Worm (Caenorhabditis elegans) whole organism, L2 larva: ENCODE results near the gene dve-1.
A peak's percentile ranks its signal among the peaks of the same experiment; 100 is the strongest.

Experiments
- R02D3.7 ChIP-seq: fragments of 150-350 bp; optimal IDR thresholded peaks from 2 replicates; lab custom pipeline; 2014; ENCODE audit warnings: missing biosample characterization, missing genetic modification characterization
- Y55F3AM.14 ChIP-seq: fragments of 200-800 bp; sonication (Bioruptor generic); optimal IDR thresholded peaks from 2 replicates; lab custom pipeline; 2018; ENCODE audit warnings: mild to moderate bottlenecking, missing genetic modification characterization, missing compliant biosample characterization
- alr-1 ChIP-seq: fragments of 150-350 bp; optimal IDR thresholded peaks from 2 replicates; lab custom pipeline; 2014; ENCODE audit warnings: missing biosample characterization, missing genetic modification characterization
- ama-1 ChIP-seq: fragments of 150-350 bp; optimal IDR thresholded peaks from 2 replicates; lab custom pipeline; 2018; ENCODE audit warnings: inconsistent platforms
- blmp-1 ChIP-seq: sonication (generic microtip); optimal IDR thresholded peaks from 2 replicates; lab custom pipeline; 2017; ENCODE audit warnings: missing genetic modification characterization, mild to moderate bottlenecking, missing compliant biosample characterization, antibody characterized with exemption, moderate library complexity; ENCODE audit not compliant: insufficient read depth
- ceh-16 ChIP-seq: fragments of 150-350 bp; optimal IDR thresholded peaks from 2 replicates; lab custom pipeline; 2014; ENCODE audit warnings: missing biosample characterization, missing genetic modification characterization
- ceh-82 ChIP-seq: fragments of 150-350 bp; optimal IDR thresholded peaks from 2 replicates; lab custom pipeline; 2014; ENCODE audit warnings: missing biosample characterization, missing genetic modification characterization
- crh-2 ChIP-seq: sonication (generic microtip); optimal IDR thresholded peaks from 2 replicates; lab custom pipeline; 2017; ENCODE audit warnings: missing biosample characterization, missing genetic modification characterization
- elt-3 ChIP-seq: sonication (generic microtip); optimal IDR thresholded peaks from 2 replicates; lab custom pipeline; 2017; ENCODE audit warnings: missing biosample characterization, missing genetic modification characterization
- fos-1 ChIP-seq: fragments of 150-350 bp; optimal IDR thresholded peaks from 2 replicates; lab custom pipeline; 2014; ENCODE audit warnings: missing biosample characterization, missing genetic modification characterization
- gmeb-1 ChIP-seq: fragments of 150-350 bp; optimal IDR thresholded peaks from 2 replicates; lab custom pipeline; 2014; ENCODE audit warnings: missing biosample characterization, missing genetic modification characterization
- lin-11 ChIP-seq: fragments of 150-350 bp; sonication (generic microtip); optimal IDR thresholded peaks from 2 replicates; lab custom pipeline; 2014; ENCODE audit warnings: missing biosample characterization, missing genetic modification characterization, inconsistent platforms, mixed read lengths
- lin-13 ChIP-seq: fragments of 150-350 bp; optimal IDR thresholded peaks from 2 replicates; lab custom pipeline; 2014; ENCODE audit warnings: missing biosample characterization, missing genetic modification reagents, missing genetic modification characterization
- lsy-2 ChIP-seq, 2 experiments: fragments of 150-350 bp in 1 of 2; sonication (generic microtip) in 1 of 2; optimal IDR thresholded peaks; 2 replicates each; lab custom pipeline; 2014 to 2017; ENCODE audit warnings: missing biosample characterization in 2 of 2, missing genetic modification characterization in 2 of 2
- mbf-1 ChIP-seq: sonication (generic microtip); optimal IDR thresholded peaks from 2 replicates; lab custom pipeline; 2017; ENCODE audit warnings: missing biosample characterization, missing genetic modification characterization
- mdl-1 ChIP-seq, 2 experiments: fragments of 150-350 bp in 1 of 2; sonication (generic microtip) in 1 of 2; optimal IDR thresholded peaks; 2 replicates each; lab custom pipeline; 2017; ENCODE audit warnings: missing biosample characterization in 2 of 2, missing genetic modification characterization in 2 of 2
- nhr-10 ChIP-seq: sonication (generic microtip); optimal IDR thresholded peaks from 2 replicates; lab custom pipeline; 2017; ENCODE audit warnings: missing biosample characterization, missing genetic modification characterization
- nhr-12 ChIP-seq: fragments of 150-350 bp; optimal IDR thresholded peaks from 2 replicates; lab custom pipeline; 2014; ENCODE audit warnings: missing biosample characterization, missing genetic modification characterization
- nhr-129 ChIP-seq: fragments of 150-350 bp; optimal IDR thresholded peaks from 2 replicates; lab custom pipeline; 2014; ENCODE audit warnings: missing biosample characterization, missing genetic modification characterization
- nhr-25 ChIP-seq: fragments of 150-350 bp; sonication (generic microtip); optimal IDR thresholded peaks from 3 replicates; lab custom pipeline; 2014; ENCODE audit warnings: missing biosample characterization, missing genetic modification characterization
- nhr-6 ChIP-seq: fragments of 150-350 bp; optimal IDR thresholded peaks from 2 replicates; lab custom pipeline; 2014; ENCODE audit warnings: missing biosample characterization, missing genetic modification characterization
- skn-1 ChIP-seq: sonication (generic microtip); optimal IDR thresholded peaks from 2 replicates; lab custom pipeline; 2017; ENCODE audit warnings: missing biosample characterization, missing genetic modification characterization
- sma-9 ChIP-seq, 2 experiments: fragments of 150-350 bp in 1 of 2; sonication (generic microtip) in 1 of 2; optimal IDR thresholded peaks; 2 replicates each; lab custom pipeline; 2014 to 2016; ENCODE audit warnings: missing genetic modification characterization in 2 of 2, mild to moderate bottlenecking in 1 of 2, missing biosample characterization in 1 of 2, missing compliant biosample characterization in 1 of 2, missing genetic modification reagents in 1 of 2, moderate library complexity in 1 of 2
- snpc-4 ChIP-seq: fragments of 150-350 bp; optimal IDR thresholded peaks from 2 replicates; lab custom pipeline; 2014; ENCODE audit warnings: missing biosample characterization, missing genetic modification characterization
- unc-62 ChIP-seq: fragments of 150-350 bp; optimal IDR thresholded peaks from 2 replicates; lab custom pipeline; 2014; ENCODE audit warnings: missing biosample characterization, missing genetic modification reagents, missing genetic modification characterization
- zag-1 ChIP-seq: fragments of 150-350 bp; optimal IDR thresholded peaks from 2 replicates; lab custom pipeline; 2014; ENCODE audit warnings: missing biosample characterization, missing genetic modification characterization
- ztf-1 ChIP-seq: fragments of 200-800 bp; sonication (Bioruptor generic); conservative IDR thresholded peaks from 2 replicates; pipeline ENCODE4 v1.3.6; 2022; ENCODE audit warnings: missing genetic modification characterization, missing compliant biosample characterization
- ztf-11 ChIP-seq: sonication (generic microtip); optimal IDR thresholded peaks from 2 replicates; lab custom pipeline; 2017; ENCODE audit warnings: missing biosample characterization, missing genetic modification characterization

Gene dve-1

DNA sequence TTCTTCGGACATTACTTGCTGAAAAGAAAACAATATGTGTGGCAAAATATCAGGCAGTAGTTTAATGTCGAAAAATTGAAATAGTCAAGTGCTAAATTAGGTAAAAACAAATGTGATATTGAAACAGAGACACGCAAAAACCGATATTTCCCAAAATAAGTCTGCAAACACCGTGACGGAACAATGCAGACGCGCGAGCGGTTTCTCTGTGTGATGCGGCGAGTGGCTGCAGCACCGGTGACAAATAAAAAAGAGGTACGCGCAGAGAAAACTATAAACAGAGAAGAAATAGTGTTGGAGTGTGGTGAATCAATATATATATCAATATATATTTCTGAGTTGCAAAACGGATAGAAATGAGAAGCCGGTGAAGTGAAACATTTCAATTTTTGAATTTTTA, 50.9 kb downstream of the dve-1 start, which contains the start of gene ife-2 (continued):
- TF ChIP-seq blmp-1 (tag; lab: Kevin White, UChicago) (no peak), snpc-4 (tag; lab: Kevin White, UChicago) (peak; percentile 18), ztf-11 (tag; lab: Kevin White, UChicago) (no peak), mbf-1 (no peak), lsy-2 (tag; optimal IDR thresholded peaks at IDR 0.05; lab: Kevin White, UChicago) (peak; percentile 21 to 77), nhr-6 (no peak), nhr-129 (tag; lab: Kevin White, UChicago) (peak; percentile 58), unc-62 (GFP tag; lab: Kevin White, UChicago) (no peak), gmeb-1 (tag; lab: Kevin White, UChicago) (peak; percentile 74), ama-1 (lab: Kevin White, UChicago) (no peak), nhr-25 (peak; percentile 64), sma-9 (GFP tag; optimal IDR thresholded peaks at IDR 0.05; lab: Kevin White, UChicago) (no peak), sma-9 (tag; optimal IDR thresholded peaks at IDR 0.05; lab: Kevin White, UChicago) (no peak), lin-11 (tag; lab: Kevin White, UChicago) (peak; percentile 59), ceh-82 (tag; lab: Kevin White, UChicago) (no peak), fos-1 (tag; lab: Kevin White, UChicago) (peak; percentile 84), ztf-1 (GFP tag; lab: Robert Waterston, UW) (no peak), skn-1 (tag; lab: Kevin White, UChicago) (no peak), zag-1 (tag; lab: Kevin White, UChicago) (no peak), nhr-12 (no peak), R02D3.7 (tag; lab: Kevin White, UChicago) (no peak), lin-13 (peak; percentile 67), elt-3 (tag; lab: Kevin White, UChicago) (no peak), nhr-10 (no peak)
- TF ChIP-seq, all 48 proteins: peak for 15

DNA sequence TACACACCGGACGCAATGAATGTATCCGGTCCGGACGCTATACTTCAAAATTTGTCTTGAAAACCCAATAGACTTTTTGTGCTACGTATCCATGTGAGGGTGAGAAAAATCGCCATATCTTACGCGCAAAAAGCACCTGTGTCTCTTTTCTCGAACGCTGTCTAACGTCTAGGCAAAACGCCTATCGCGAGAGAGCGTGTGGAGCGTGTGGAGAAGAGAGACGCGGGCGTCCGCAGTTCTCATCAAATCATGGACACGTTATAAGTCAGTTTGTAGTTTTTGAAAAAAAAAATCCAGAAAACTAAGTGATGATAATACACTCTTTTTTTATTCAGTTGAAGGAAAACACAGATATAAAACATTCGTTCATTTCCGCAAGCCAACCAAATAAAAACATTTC, 52.6 kb downstream of the dve-1 start:
- TF ChIP-seq lin-11 (tag; lab: Kevin White, UChicago) (peak; percentile 11), gmeb-1 (tag; lab: Kevin White, UChicago) (no peak), Y55F3AM.14 (GFP tag; lab: Kevin White, UChicago) (no peak), unc-62 (GFP tag; lab: Kevin White, UChicago) (no peak), nhr-129 (tag; lab: Kevin White, UChicago) (peak; percentile 0), mdl-1 (tag; optimal IDR thresholded peaks at IDR 0.05; lab: Kevin White, UChicago) (no peak), skn-1 (tag; lab: Kevin White, UChicago) (no peak), crh-2 (no peak), alr-1 (no peak)

DNA sequence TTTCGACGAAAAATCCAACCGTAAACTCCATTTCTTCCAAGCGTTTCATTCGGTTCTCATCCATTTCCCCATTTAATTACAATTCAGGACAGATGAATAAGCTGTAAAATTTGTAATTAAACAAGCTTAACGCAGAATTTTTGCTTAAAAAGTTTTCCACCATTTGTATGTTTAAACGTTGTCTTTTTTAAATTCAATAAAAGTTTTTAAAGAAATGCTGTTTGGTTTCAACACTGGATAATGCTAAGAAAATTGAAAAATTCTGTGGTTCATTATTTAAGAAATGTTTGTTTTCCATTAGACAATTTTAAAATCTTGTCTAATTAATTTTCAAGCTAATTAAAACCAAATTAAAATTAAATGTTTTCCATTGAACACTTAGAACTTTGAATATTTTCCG, 53.1 kb downstream of the dve-1 start, which contains the start of gene R04A9.3:
R04A9.3 (minus strand) TSS at position 101 of the 400 bp plus-strand sequence.
- TF ChIP-seq ztf-11 (tag; lab: Kevin White, UChicago) (no peak), unc-62 (GFP tag; lab: Kevin White, UChicago) (no peak), ceh-16 (tag; lab: Kevin White, UChicago) (no peak), nhr-25 (no peak)
